Worm (Caenorhabditis elegans): ENCODE results near the gene F38B2.4.

ce11 chrX:11266711-11267110 lies 20.8 kb downstream of the F38B2.4 start, which contains the start of gene C03A3.9:
- TF ChIP-seq snpc-4 (tag; optimal IDR thresholded peaks at IDR 0.05), result no peak
- no peak for TF ChIP-seq zip-8 (tag; optimal IDR thresholded peaks at IDR 0.05)
- no peak for TF ChIP-seq ceh-83 (GFP tag; optimal IDR thresholded peaks at IDR 0.05)
- no peak for TF ChIP-seq pha-4 (tag; optimal IDR thresholded peaks at IDR 0.05)
- TF ChIP-seq M03D4.4 (tag; optimal IDR thresholded peaks at IDR 0.05), result no peak
- no peak for TF ChIP-seq mab-5 (tag; optimal IDR thresholded peaks at IDR 0.05)
- TF ChIP-seq elt-1 (tag; optimal IDR thresholded peaks at IDR 0.05; ENCODE audit: borderline replicate concordance, insufficient read depth), result no peak
- TF ChIP-seq lin-13 (tag; optimal IDR thresholded peaks at IDR 0.05), result no peak

All from whole organism, mixed stage, embryonic.